Fruit fly (Drosophila melanogaster) whole organism, adult: ENCODE results near the gene Drsl5.

Experiments
- CG14711 ChIP-seq: fragments of 200-800 bp; sonication (Bioruptor generic); optimal IDR thresholded peaks from 2 replicates; lab custom pipeline; 2018; ENCODE audit warnings: missing biosample characterization, mild to moderate bottlenecking, missing genetic modification characterization, moderate library complexity
- CG5204 ChIP-seq: fragments of 200-800 bp; sonication (Bioruptor generic); optimal IDR thresholded peaks from 2 replicates; lab custom pipeline; 2016; ENCODE audit warnings: missing biosample characterization, missing genetic modification characterization
- Clk ChIP-seq: fragments of 200-800 bp; sonication (Bioruptor generic); optimal IDR thresholded peaks from 2 replicates; lab custom pipeline; 2017; ENCODE audit warnings: missing biosample characterization, missing genetic modification characterization
- cnc ChIP-seq, 2 experiments: fragments of >200 bp; optimal IDR thresholded peaks; 2 replicates each; lab custom pipeline; 2017
- kay ChIP-seq: fragments of 200-800 bp; sonication (Bioruptor generic); peaks from one replicate; lab custom pipeline; 2016; ENCODE audit warnings: missing biosample characterization, missing genetic modification characterization, borderline replicate concordance

- TF ChIP-seq cnc (optimal IDR thresholded peaks at IDR 0.05; lab: Kevin White, UChicago) (no peak), kay (GFP tag; lab: Kevin White, UChicago) (no peak), CG14711 (tag; lab: Kevin White, UChicago) (no peak), CG5204 (GFP tag; lab: Kevin White, UChicago) (no peak), Clk (GFP tag; lab: Kevin White, UChicago) (no peak)
Measured at dm6 chr3L:3291159-3291558, 25.4 kb upstream of the Drsl5 start, which contains the start of gene CG12009.
